Worm (Caenorhabditis elegans): Measurements from ENCODE around the gene T16G12.13.

Gene T16G12.13

DNA sequence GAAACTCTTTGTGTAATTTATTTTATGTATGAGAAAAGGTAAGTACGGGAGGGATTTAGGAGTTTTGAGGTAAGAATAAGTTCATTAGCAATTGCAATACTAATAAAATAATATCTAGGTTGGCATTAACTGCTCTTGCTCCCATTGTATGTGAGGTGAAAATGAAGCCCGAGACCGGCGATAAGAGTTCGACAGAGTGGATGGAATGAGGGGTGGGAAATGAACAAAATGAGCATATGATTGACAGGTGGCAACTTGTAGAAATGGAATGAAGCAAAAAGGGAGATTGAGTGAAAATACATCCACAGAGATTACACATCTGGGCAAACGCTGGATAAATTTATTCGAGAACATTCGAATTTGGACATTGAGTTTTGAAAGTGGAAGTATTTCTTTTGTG, 18.1 kb downstream of the T16G12.13 start:
- TF ChIP-seq nhr-80 (tag; optimal IDR thresholded peaks at IDR 0.05) (peak; percentile 34), repo-1 (tag; optimal IDR thresholded peaks at IDR 0.05) (no peak), let-607 (tag; optimal IDR thresholded peaks at IDR 0.05) (peak in 1 of 2 experiments; percentile 68), unc-62 (GFP tag; optimal IDR thresholded peaks at IDR 0.05) (peak; percentile 8)

DNA sequence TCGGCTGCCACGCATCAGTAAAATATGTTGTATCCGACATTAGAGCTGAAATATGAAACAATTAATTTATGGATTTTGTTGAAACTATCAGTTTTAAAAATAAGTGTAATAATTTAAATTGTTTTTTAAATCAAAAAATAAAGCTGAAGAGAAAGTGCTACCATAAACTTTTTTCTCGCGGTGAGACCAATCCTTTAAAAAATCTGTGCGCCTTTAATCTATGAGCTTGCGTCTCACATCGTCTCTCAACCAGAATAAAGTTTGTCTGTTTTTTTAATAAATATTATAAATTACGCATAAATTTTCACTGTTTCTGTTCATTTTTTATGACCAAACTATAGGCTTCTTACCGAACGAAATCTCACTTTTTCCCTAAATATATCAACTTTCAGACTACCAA, 22.6 kb downstream of the T16G12.13 start, which contains the start of gene T16H12.3:
TSS of gene T16H12.3 (minus strand) at position 51 of the 400 bp plus-strand sequence.
- TF ChIP-seq F10E7.11 (tag; optimal IDR thresholded peaks at IDR 0.05) (no peak), Y53F4B.3 (GFP tag; IDR thresholded peaks at IDR 0.05) (no peak), ccch-3 (GFP tag; optimal IDR thresholded peaks at IDR 0.05) (no peak), dpl-1 (GFP tag; optimal IDR thresholded peaks at IDR 0.05) (no peak), chd-7 (tag; optimal IDR thresholded peaks at IDR 0.05) (no peak), ZK185.1 (tag; optimal IDR thresholded peaks at IDR 0.05; ENCODE audit: poor library complexity, severe bottlenecking) (no peak), ceh-79 (tag; optimal IDR thresholded peaks at IDR 0.05) (no peak), lsl-1 (GFP tag; optimal IDR thresholded peaks at IDR 0.05) (peak; percentile 67), rec-8 (tag; optimal IDR thresholded peaks at IDR 0.05) (no peak), ceh-58 (GFP tag; IDR thresholded peaks at IDR 0.05) (no peak), ztf-25 (GFP tag; IDR thresholded peaks at IDR 0.05) (no peak), F33H1.4 (GFP tag; IDR thresholded peaks at IDR 0.05) (peak; percentile 64), nfya-2 (GFP tag; IDR thresholded peaks at IDR 0.05) (no peak), bed-2 (GFP tag; IDR thresholded peaks at IDR 0.05) (no peak), nhr-90 (tag; optimal IDR thresholded peaks at IDR 0.05) (no peak), B0019.2 (GFP tag; conservative IDR thresholded peaks at IDR 0.05) (no peak), tlf-1 (GFP tag; optimal IDR thresholded peaks at IDR 0.05) (no peak), F49E8.2 (tag; optimal IDR thresholded peaks at IDR 0.05; ENCODE audit: insufficient read depth) (no peak), repo-1 (tag; optimal IDR thresholded peaks at IDR 0.05) (no peak), tbx-9 (tag; optimal IDR thresholded peaks at IDR 0.05; ENCODE audit: borderline replicate concordance) (no peak), ceh-91 (GFP tag; IDR thresholded peaks at IDR 0.05) (no peak), B0261.1 (tag; optimal IDR thresholded peaks at IDR 0.05) (no peak), dox-1 (GFP tag; IDR thresholded peaks at IDR 0.05) (no peak), madf-6 (GFP tag; IDR thresholded peaks at IDR 0.05) (peak; percentile 38; the same call in 1 of the 2 replicates)

- TF ChIP-seq ztf-28 (GFP tag; IDR thresholded peaks at IDR 0.05) (no peak), madf-10 (tag; optimal IDR thresholded peaks at IDR 0.05) (no peak), D2030.7 (GFP tag; IDR thresholded peaks at IDR 0.05) (no peak), K12H6.12 (tag; optimal IDR thresholded peaks at IDR 0.05) (no peak), ceh-100 (GFP tag; IDR thresholded peaks at IDR 0.05) (no peak)
These were observed 24.4 kb downstream of the T16G12.13 start, which contains the start of gene T16H12.13 for ce11 chrIII:10085103-10085502. Gene T16H12.13, plus strand, starts transcription at chrIII:10085403.

DNA sequence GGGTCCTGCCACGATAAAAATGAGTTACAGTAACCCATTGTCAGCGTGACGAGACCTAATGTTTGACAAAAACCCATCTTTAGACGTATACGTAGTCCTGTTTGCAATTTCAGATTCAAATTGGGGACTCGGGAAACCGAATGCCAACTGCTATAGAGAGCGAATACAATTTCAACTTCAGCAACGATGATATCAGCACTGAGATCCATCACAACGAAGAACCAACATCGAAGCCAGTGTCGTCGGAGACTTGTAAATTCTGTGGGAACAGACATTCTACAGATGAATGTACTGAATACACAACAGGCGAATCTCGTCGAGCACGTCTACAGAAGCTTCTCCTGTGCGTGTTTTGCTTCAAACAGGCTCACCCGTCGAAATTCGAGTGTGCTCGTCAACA, 24.9 kb downstream of the T16G12.13 start:
- TF ChIP-seq let-526 (GFP tag; IDR thresholded peaks at IDR 0.05) = no peak
- no peak for TF ChIP-seq efl-1 (GFP tag; optimal IDR thresholded peaks at IDR 0.05)
- TF ChIP-seq rpc-1 (optimal IDR thresholded peaks at IDR 0.05) = no peak
- no peak for TF ChIP-seq rpc-1 (tag; optimal IDR thresholded peaks at IDR 0.05)
- no peak for TF ChIP-seq F52B5.7 (tag; optimal IDR thresholded peaks at IDR 0.05)
- TF ChIP-seq ztf-28 (GFP tag; IDR thresholded peaks at IDR 0.05) = 0 out of 2 replicates have a peak, but pooled peaks have one; percentile 21
- no peak for TF ChIP-seq snpc-3.4 (tag; optimal IDR thresholded peaks at IDR 0.05)

Data from whole organism, young adult.